Worm (Caenorhabditis elegans): Measurements from ENCODE around the gene mcm-3.

mcm-3 gene

ce11 chrV:15071015-15071810 is 11.8 kb upstream of the mcm-3 start, which contains the start of gene unc-76:
Gene unc-76 (plus strand): TSS chrV:15071760.
- TF ChIP-seq C38D4.7 (GFP tag; optimal IDR thresholded peaks at IDR 0.05) = no peak
- TF ChIP-seq sox-4 (tag; optimal IDR thresholded peaks at IDR 0.05) = no peak
- TF ChIP-seq pqm-1 (tag; optimal IDR thresholded peaks at IDR 0.05) = no peak
- peak; percentile 90 for TF ChIP-seq unc-42 (tag; optimal IDR thresholded peaks at IDR 0.05)
- TF ChIP-seq pax-1 (tag; optimal IDR thresholded peaks at IDR 0.05) = peak; percentile 58
- TF ChIP-seq ceh-31 (tag; optimal IDR thresholded peaks at IDR 0.05) = peak; percentile 92
- no peak for TF ChIP-seq ama-1 (optimal IDR thresholded peaks at IDR 0.05)
- no peak for TF ChIP-seq elt-2 (tag; optimal IDR thresholded peaks at IDR 0.05)
- TF ChIP-seq rnt-1 (tag; optimal IDR thresholded peaks at IDR 0.05) = peak; percentile 89
- TF ChIP-seq nhr-11 (tag; optimal IDR thresholded peaks at IDR 0.05) = no peak
- TF ChIP-seq lin-11 (tag; optimal IDR thresholded peaks at IDR 0.05) = no peak
- TF ChIP-seq sdc-2 (tag; optimal IDR thresholded peaks at IDR 0.05) = no peak
- TF ChIP-seq ceh-2 (tag; optimal IDR thresholded peaks at IDR 0.05) = peak; percentile 60
- TF ChIP-seq ceh-48 (tag; optimal IDR thresholded peaks at IDR 0.05) = peak; percentile 52
- no peak for TF ChIP-seq odd-2 (tag; optimal IDR thresholded peaks at IDR 0.05)
- peak; percentile 84 for TF ChIP-seq tbx-2 (tag; optimal IDR thresholded peaks at IDR 0.05)
- peak; percentile 3 for TF ChIP-seq K09A11.1 (tag; optimal IDR thresholded peaks at IDR 0.05; ENCODE audit: insufficient read depth)
- peak; percentile 28 for TF ChIP-seq hlh-30 (tag; optimal IDR thresholded peaks at IDR 0.05; ENCODE audit: insufficient read depth)
- TF ChIP-seq dve-1 (tag; optimal IDR thresholded peaks at IDR 0.05) = peak; percentile 92
- TF ChIP-seq pros-1 (tag; optimal IDR thresholded peaks at IDR 0.05) = peak; percentile 73
- no peak for TF ChIP-seq T23F11.4 (GFP tag; optimal IDR thresholded peaks at IDR 0.05)
- no peak for TF ChIP-seq K02D7.2 (tag; optimal IDR thresholded peaks at IDR 0.05)
- TF ChIP-seq fkh-10 (GFP tag; optimal IDR thresholded peaks at IDR 0.05) = no peak
- TF ChIP-seq ets-4 (tag; optimal IDR thresholded peaks at IDR 0.05) = no peak
- TF ChIP-seq dmd-4 (tag; optimal IDR thresholded peaks at IDR 0.05; ENCODE audit: borderline replicate concordance) = no peak
- no peak for TF ChIP-seq zip-5 (tag; optimal IDR thresholded peaks at IDR 0.05)
- TF ChIP-seq ceh-30 (tag; optimal IDR thresholded peaks at IDR 0.05) = no peak
- peak; percentile 74 for TF ChIP-seq ceh-14 (tag; optimal IDR thresholded peaks at IDR 0.05)
- peak; percentile 28; the same call in 1 of the 2 replicates for TF ChIP-seq sox-2 (GFP tag; IDR thresholded peaks at IDR 0.05)
- TF ChIP-seq ttx-3 (tag; optimal IDR thresholded peaks at IDR 0.05) = no peak
- peak; percentile 32 for TF ChIP-seq fax-1 (tag; optimal IDR thresholded peaks at IDR 0.05)
- TF ChIP-seq C08G9.2 (tag; optimal IDR thresholded peaks at IDR 0.05) = peak; percentile 49
- TF ChIP-seq unc-55 (GFP tag; optimal IDR thresholded peaks at IDR 0.05) = peak; percentile 89
- peak; percentile 6 for TF ChIP-seq fkh-6 (tag; optimal IDR thresholded peaks at IDR 0.05)
- TF ChIP-seq syd-9 (tag; optimal IDR thresholded peaks at IDR 0.05) = peak; percentile 24
- peak; percentile 18 for TF ChIP-seq unc-86 (tag; optimal IDR thresholded peaks at IDR 0.05)
- peak; percentile 89 for TF ChIP-seq nfya-1 (tag; optimal IDR thresholded peaks at IDR 0.05)
- TF ChIP-seq hlh-8 (tag; optimal IDR thresholded peaks at IDR 0.05) = peak; percentile 67
- TF ChIP-seq ceh-34 (tag; optimal IDR thresholded peaks at IDR 0.05) = peak; percentile 98
- peak; percentile 55 for TF ChIP-seq ref-2 (tag; optimal IDR thresholded peaks at IDR 0.05)
- TF ChIP-seq gmeb-2 (tag; optimal IDR thresholded peaks at IDR 0.05) = no peak
- peak; percentile 95 for TF ChIP-seq ceh-18 (tag; optimal IDR thresholded peaks at IDR 0.05)
- no peak for TF ChIP-seq ceh-9 (tag; optimal IDR thresholded peaks at IDR 0.05)
- TF ChIP-seq F13H6.1 (tag; optimal IDR thresholded peaks at IDR 0.05) = peak; percentile 52
- no peak for TF ChIP-seq ceh-24 (tag; optimal IDR thresholded peaks at IDR 0.05)
- no peak for TF ChIP-seq ztf-16 (tag; optimal IDR thresholded peaks at IDR 0.05)
- no peak for TF ChIP-seq unc-3 (GFP tag; conservative IDR thresholded peaks at IDR 0.05)
- TF ChIP-seq unc-3 (tag; optimal IDR thresholded peaks at IDR 0.05) = peak; percentile 57
- TF ChIP-seq ceh-45 (GFP tag; IDR thresholded peaks at IDR 0.05) = no peak
- no peak for TF ChIP-seq hlh-15 (tag; optimal IDR thresholded peaks at IDR 0.05)
